Fruit fly (Drosophila melanogaster) S2 (cell line): Measurements from ENCODE around the gene Ntf-2.

Experiments used
- CG8478 ChIP-seq: fragments of >200 bp; optimal IDR thresholded peaks from 2 replicates; lab custom pipeline; 2018
- CTCF ChIP-seq, 2 experiments: fragments of >200 bp; optimal IDR thresholded peaks; 2 replicates each; lab custom pipeline; 2018

DNA sequence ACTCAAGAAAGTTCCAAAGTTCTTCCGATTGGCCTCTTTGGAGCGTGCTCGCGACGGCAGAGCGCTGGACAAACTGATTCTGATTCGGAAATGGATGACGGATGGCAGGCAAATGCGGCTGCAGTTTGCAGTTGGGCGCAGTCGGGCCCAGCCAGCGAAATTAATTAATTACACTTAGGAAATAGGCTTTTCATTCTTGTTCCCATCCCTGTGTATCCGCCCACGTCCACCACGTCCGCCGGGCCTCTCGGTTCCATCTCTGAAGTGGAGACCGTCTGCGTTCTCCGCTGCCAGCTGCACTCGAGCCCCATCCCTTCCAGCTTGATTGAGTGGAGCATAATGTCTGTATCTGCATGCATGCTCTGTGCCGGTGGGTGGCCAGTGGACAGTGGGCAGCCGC, 5.2 kb downstream of the Ntf-2 start, which contains the start of gene CG15449:
- TF ChIP-seq CTCF (optimal IDR thresholded peaks at IDR 0.05; lab: Kevin White, UChicago) (no peak), CG8478 (lab: Kevin White, UChicago) (no peak)
